Fruit fly (Drosophila melanogaster) whole organism, prepupa: ENCODE results near the gene Bsg.
A peak's percentile ranks its signal among the peaks of the same experiment; 100 is the strongest.

ENCODE experiments used
- Blimp-1 ChIP-seq: fragments of 200-800 bp; sonication (Bioruptor generic); optimal IDR thresholded peaks from 3 replicates; lab custom pipeline; 2017; ENCODE audit warnings: missing biosample characterization, missing genetic modification characterization, mild to moderate bottlenecking, moderate library complexity, missing genetic modification reagents
- CG10669 ChIP-seq: fragments of 200-800 bp; sonication (Bioruptor generic); optimal IDR thresholded peaks from 3 replicates; lab custom pipeline; 2018; ENCODE audit warnings: missing biosample characterization, mild to moderate bottlenecking, missing genetic modification characterization, moderate library complexity
- CG11762 ChIP-seq: fragments of 200-800 bp; sonication (Bioruptor generic); optimal IDR thresholded peaks from 3 replicates; lab custom pipeline; 2016; ENCODE audit warnings: missing biosample characterization, missing genetic modification characterization; ENCODE audit not compliant: insufficient read depth
- CG1621 ChIP-seq: fragments of 200-800 bp; sonication (Bioruptor generic); optimal IDR thresholded peaks from 3 replicates; lab custom pipeline; 2018; ENCODE audit warnings: missing biosample characterization, mild to moderate bottlenecking, missing genetic modification characterization
- CG3032 ChIP-seq: fragments of 200-800 bp; optimal IDR thresholded peaks from 2 replicates; lab custom pipeline; 2019; ENCODE audit warnings: missing biosample characterization, mild to moderate bottlenecking, missing genetic modification characterization, moderate library complexity
- CG31627 ChIP-seq: fragments of 200-800 bp; sonication (Bioruptor generic); optimal IDR thresholded peaks from 3 replicates; lab custom pipeline; 2016; ENCODE audit warnings: missing biosample characterization, missing genetic modification characterization
- CG32006 ChIP-seq: fragments of 200-800 bp; sonication (Bioruptor generic); optimal IDR thresholded peaks from 3 replicates; lab custom pipeline; 2017; ENCODE audit warnings: missing biosample characterization, mild to moderate bottlenecking, missing genetic modification characterization
- CG3919 ChIP-seq: fragments of 200-800 bp; sonication (Bioruptor generic); optimal IDR thresholded peaks from 3 replicates; lab custom pipeline; 2016; ENCODE audit warnings: missing biosample characterization, missing genetic modification characterization
- CG4318 ChIP-seq: fragments of 200-800 bp; sonication (Bioruptor generic); optimal IDR thresholded peaks from 3 replicates; lab custom pipeline; 2017; ENCODE audit warnings: missing biosample characterization, mild to moderate bottlenecking, missing genetic modification characterization
- CG6163 ChIP-seq: fragments of 200-800 bp; sonication (Bioruptor generic); IDR thresholded peaks from 3 replicates; pipeline ENCODE4 v1.3.6; 2022; ENCODE audit warnings: missing biosample characterization, missing genetic modification characterization
- CG6792 ChIP-seq: fragments of 200-800 bp; sonication (Bioruptor generic); optimal IDR thresholded peaks from 3 replicates; lab custom pipeline; 2016; ENCODE audit warnings: missing biosample characterization, missing genetic modification characterization
- CG6808 ChIP-seq: fragments of 200-800 bp; sonication (Bioruptor generic); optimal IDR thresholded peaks from 3 replicates; lab custom pipeline; 2017; ENCODE audit warnings: missing biosample characterization, missing genetic modification characterization, mild to moderate bottlenecking, moderate library complexity, missing genetic modification reagents
- CG7368 ChIP-seq: fragments of 200-800 bp; sonication (Bioruptor generic); optimal IDR thresholded peaks from 3 replicates; lab custom pipeline; 2016; ENCODE audit warnings: missing biosample characterization, missing genetic modification characterization
- CG8119 ChIP-seq: fragments of 200-800 bp; sonication (Bioruptor generic); IDR thresholded peaks from 3 replicates; pipeline ENCODE4 v1.3.6; 2022; ENCODE audit warnings: missing biosample characterization, missing genetic modification characterization
- CG8319 ChIP-seq: fragments of 200-800 bp; sonication (Bioruptor generic); optimal IDR thresholded peaks from 3 replicates; lab custom pipeline; 2016; ENCODE audit warnings: missing biosample characterization, missing genetic modification characterization
- Eip75B ChIP-seq: fragments of 200-800 bp; sonication (Bioruptor generic); optimal IDR thresholded peaks from 3 replicates; lab custom pipeline; 2016; ENCODE audit warnings: missing biosample characterization, missing genetic modification characterization
- Eip78C ChIP-seq: fragments of 200-800 bp; sonication (Bioruptor generic); peaks from one replicate; lab custom pipeline; 2016; ENCODE audit warnings: missing biosample characterization, missing genetic modification characterization
- Eip93F ChIP-seq: fragments of 200-800 bp; sonication (Bioruptor generic); optimal IDR thresholded peaks from 2 replicates; lab custom pipeline; 2016; ENCODE audit warnings: missing biosample characterization, mild to moderate bottlenecking, missing genetic modification characterization
- Ets21C ChIP-seq: fragments of 200-800 bp; sonication (Bioruptor generic); optimal IDR thresholded peaks from 3 replicates; lab custom pipeline; 2016; ENCODE audit warnings: missing biosample characterization, missing genetic modification characterization
- Ets96B ChIP-seq: fragments of 200-800 bp; optimal IDR thresholded peaks from 2 replicates; lab custom pipeline; 2019; ENCODE audit warnings: missing biosample characterization, mild to moderate bottlenecking, missing genetic modification characterization, moderate library complexity
- Hr38 ChIP-seq: sonication (Bioruptor generic); optimal IDR thresholded peaks from 2 replicates; lab custom pipeline; 2016; ENCODE audit warnings: missing biosample characterization, missing genetic modification characterization
- Hr39 ChIP-seq: fragments of 200-800 bp; sonication (Bioruptor generic); optimal IDR thresholded peaks from 2 replicates; lab custom pipeline; 2016; ENCODE audit warnings: missing biosample characterization, missing genetic modification characterization
- Hr4 ChIP-seq: fragments of 200-800 bp; sonication (Bioruptor generic); optimal IDR thresholded peaks from 3 replicates; lab custom pipeline; 2016; ENCODE audit warnings: missing biosample characterization, missing genetic modification characterization
- Lpt ChIP-seq: fragments of 200-800 bp; sonication (Bioruptor generic); optimal IDR thresholded peaks from 3 replicates; lab custom pipeline; 2016; ENCODE audit warnings: missing biosample characterization, missing genetic modification characterization
- Smox ChIP-seq: fragments of 200-800 bp; sonication (Bioruptor generic); optimal IDR thresholded peaks from 3 replicates; lab custom pipeline; 2016; ENCODE audit warnings: missing biosample characterization, missing genetic modification characterization
- Sox14 ChIP-seq: fragments of 200-800 bp; sonication (Bioruptor generic); optimal IDR thresholded peaks from 3 replicates; lab custom pipeline; 2016; ENCODE audit warnings: missing biosample characterization, missing genetic modification characterization
- Sox15 ChIP-seq: fragments of 200-800 bp; sonication (Bioruptor generic); optimal IDR thresholded peaks from 3 replicates; lab custom pipeline; 2016; ENCODE audit warnings: missing biosample characterization, missing genetic modification characterization
- acj6 ChIP-seq: fragments of 200-800 bp; sonication (Bioruptor generic); optimal IDR thresholded peaks from 3 replicates; lab custom pipeline; 2016; ENCODE audit warnings: missing biosample characterization, missing genetic modification characterization
- fd59A ChIP-seq: fragments of 200-800 bp; sonication (Bioruptor generic); optimal IDR thresholded peaks from 2 replicates; lab custom pipeline; 2017; ENCODE audit warnings: missing biosample characterization, mild to moderate bottlenecking, missing genetic modification characterization, missing genetic modification reagents
- fkh ChIP-seq: fragments of 200-800 bp; sonication (Bioruptor generic); optimal IDR thresholded peaks from 3 replicates; lab custom pipeline; 2017; ENCODE audit warnings: missing biosample characterization, mild to moderate bottlenecking, missing genetic modification characterization, moderate library complexity
- lz ChIP-seq: fragments of 200-800 bp; sonication (Bioruptor generic); optimal IDR thresholded peaks from 3 replicates; lab custom pipeline; 2016; ENCODE audit warnings: missing biosample characterization, missing genetic modification characterization
- net ChIP-seq: fragments of 200-800 bp; sonication (Bioruptor generic); optimal IDR thresholded peaks from 3 replicates; lab custom pipeline; 2016; ENCODE audit warnings: missing biosample characterization, missing genetic modification characterization
- salr ChIP-seq, 2 experiments: fragments of 200-800 bp; sonication (Bioruptor generic); optimal IDR thresholded peaks; 3 replicates each; lab custom pipeline; 2016 to 2018; ENCODE audit warnings: missing biosample characterization in 2 of 2, missing genetic modification characterization in 2 of 2, mild to moderate bottlenecking in 1 of 2
- ss ChIP-seq, 2 experiments: fragments of 200-800 bp; sonication (Bioruptor generic); optimal IDR thresholded peaks; 2 replicates in 1 of 2; 3 replicates in 1 of 2; lab custom pipeline; 2017 to 2018; ENCODE audit warnings: mild to moderate bottlenecking in 2 of 2, missing biosample characterization in 2 of 2, missing genetic modification characterization in 2 of 2, moderate library complexity in 1 of 2
- svp ChIP-seq: fragments of 200-800 bp; sonication (Bioruptor generic); peaks from one replicate; lab custom pipeline; 2016; ENCODE audit warnings: missing biosample characterization, missing genetic modification characterization
- topi ChIP-seq: fragments of 200-800 bp; sonication (Bioruptor generic); optimal IDR thresholded peaks from 3 replicates; lab custom pipeline; 2016; ENCODE audit warnings: missing biosample characterization, missing genetic modification characterization
- vri ChIP-seq: fragments of 200-800 bp; sonication (Bioruptor generic); optimal IDR thresholded peaks from 3 replicates; lab custom pipeline; 2016; ENCODE audit warnings: missing biosample characterization, mild to moderate bottlenecking, missing genetic modification characterization

Bsg gene

dm6 chr2L:8084349-8085203 is 1.4 kb downstream of the Bsg start (continued):
- TF ChIP-seq Smox (no peak), CG31627 (peak; percentile 2), Lpt (no peak)

dm6 chr2L:8085466-8086164 is 2.4 kb downstream of the Bsg start:
- TF ChIP-seq svp (GFP tag; lab: Kevin White, UChicago): peak; percentile 36
- TF ChIP-seq net (GFP tag; lab: Kevin White, UChicago): no peak
- TF ChIP-seq, all 60 proteins: peak for 1

- TF ChIP-seq fkh (GFP tag; lab: Kevin White, UChicago): peak; percentile 61
- TF ChIP-seq Hr4 (GFP tag; lab: Kevin White, UChicago): peak; percentile 33
- peak; percentile 50 for TF ChIP-seq CG32006
- TF ChIP-seq CG31627: no peak
- TF ChIP-seq vri (GFP tag; lab: Kevin White, UChicago): peak; percentile 65
These were observed 3.7 kb downstream of the Bsg start for dm6 chr2L:8086736-8087467.

- TF ChIP-seq Eip93F (no peak), Hr4 (GFP tag; lab: Kevin White, UChicago) (no peak), Blimp-1 (no peak), Eip75B (no peak), CG8319 (GFP tag; lab: Kevin White, UChicago) (no peak), Sox15 (GFP tag; lab: Kevin White, UChicago) (no peak), vri (GFP tag; lab: Kevin White, UChicago) (no peak), CG10669 (GFP tag; lab: Kevin White, UChicago) (no peak), CG32006 (no peak), Hr38 (GFP tag; lab: Kevin White, UChicago) (no peak), Hr39 (GFP tag; lab: Kevin White, UChicago) (no peak), fd59A (no peak), Sox14 (GFP tag; lab: Kevin White, UChicago) (no peak)
These were observed 4.2 kb downstream of the Bsg start for dm6 chr2L:8087468-8087789.

- TF ChIP-seq CG31627 (peak; percentile 29), ss (GFP tag; optimal IDR thresholded peaks at IDR 0.05; lab: Kevin White, UChicago) (no peak), CG3032 (tag; lab: Kevin White, UChicago) (no peak), Ets21C (no peak), acj6 (peak; percentile 22), lz (peak; percentile 20), Ets96B (tag; lab: Kevin White, UChicago) (no peak), CG3919 (GFP tag; lab: Kevin White, UChicago) (peak; percentile 31), Lpt (no peak), Hr38 (GFP tag; lab: Kevin White, UChicago) (no peak), CG1621 (tag; lab: Kevin White, UChicago) (no peak), CG6808 (GFP tag; lab: Kevin White, UChicago) (no peak), CG8119 (GFP tag; lab: Robert Waterston, UW) (no peak; the same call in 2 of the 3 replicates), CG8319 (GFP tag; lab: Kevin White, UChicago) (no peak), CG4318 (GFP tag; lab: Kevin White, UChicago) (peak; percentile 4), topi (GFP tag; lab: Kevin White, UChicago) (peak; percentile 29), Eip78C (peak; percentile 67), Hr39 (GFP tag; lab: Kevin White, UChicago) (peak; percentile 14), CG11762 (GFP tag; lab: Kevin White, UChicago) (no peak), fd59A (no peak), salr (GFP tag; optimal IDR thresholded peaks at IDR 0.05; lab: Kevin White, UChicago) (peak in 1 of 2 experiments; percentile 3), CG10669 (GFP tag; lab: Kevin White, UChicago) (no peak), CG6163 (GFP tag; lab: Robert Waterston, UW) (peak; percentile 55; the same call in 2 of the 3 replicates), Smox (peak; percentile 24), Blimp-1 (no peak), CG6792 (no peak), net (GFP tag; lab: Kevin White, UChicago) (peak; percentile 31), CG7368 (no peak)
These were observed 5.0 kb downstream of the Bsg start for dm6 chr2L:8088025-8088789.
